Fruit fly (Drosophila melanogaster) whole organism, embryonic: ENCODE measurements around the gene His3.3A.

Experiments
- Atf6 ChIP-seq: fragments of 200-800 bp; sonication (Bioruptor generic); IDR thresholded peaks from 2 replicates; pipeline ENCODE4 v1.3.6; 2022; ENCODE audit warnings: missing biosample characterization, missing genetic modification characterization
- CG10147 ChIP-seq: fragments of 200-800 bp; sonication (Bioruptor generic); optimal IDR thresholded peaks from 2 replicates; lab custom pipeline; 2019; ENCODE audit warnings: missing biosample characterization, mild to moderate bottlenecking, missing genetic modification characterization, moderate library complexity
- CG11093 ChIP-seq: fragments of 200-800 bp; sonication (Bioruptor generic); IDR thresholded peaks from 3 replicates; pipeline ENCODE4 v1.3.6; 2022; ENCODE audit warnings: missing biosample characterization, missing genetic modification characterization
- CG12659 ChIP-seq: fragments of 200-800 bp; sonication (Bioruptor generic); optimal IDR thresholded peaks from 3 replicates; lab custom pipeline; 2017; ENCODE audit warnings: mild to moderate bottlenecking, missing biosample characterization, missing genetic modification reagents, missing genetic modification characterization
- CG13287 ChIP-seq: fragments of 200-800 bp; sonication (Bioruptor generic); IDR thresholded peaks from 2 replicates; pipeline ENCODE4 v1.3.6; 2022; ENCODE audit warnings: missing biosample characterization, missing genetic modification characterization; ENCODE audit not compliant: partially characterized antibody
- CG15073 ChIP-seq: fragments of 200-800 bp; sonication (Bioruptor generic); optimal IDR thresholded peaks from 2 replicates; lab custom pipeline; 2016; ENCODE audit warnings: missing biosample characterization, missing genetic modification characterization
- CG15269 ChIP-seq: fragments of 200-800 bp; sonication (Bioruptor generic); optimal IDR thresholded peaks from 2 replicates; lab custom pipeline; 2018; ENCODE audit warnings: missing biosample characterization, mild to moderate bottlenecking, missing genetic modification characterization, moderate library complexity
- CG16813 ChIP-seq: fragments of 200-800 bp; sonication (Bioruptor generic); IDR thresholded peaks from 3 replicates; pipeline ENCODE4 v1.3.6; 2022; ENCODE audit warnings: missing biosample characterization, missing genetic modification characterization; ENCODE audit not compliant: partially characterized antibody
- CG16815 ChIP-seq: fragments of 200-800 bp; sonication (Bioruptor generic); optimal IDR thresholded peaks from 3 replicates; lab custom pipeline; 2017; ENCODE audit warnings: missing biosample characterization, mild to moderate bottlenecking, missing genetic modification characterization
- CG17328 ChIP-seq: fragments of 200-800 bp; sonication (Bioruptor generic); IDR thresholded peaks from 2 replicates; pipeline ENCODE4 v1.3.6; 2022; ENCODE audit warnings: missing biosample characterization, missing genetic modification characterization
- CG3163 ChIP-seq: fragments of 200-800 bp; sonication (Bioruptor generic); optimal IDR thresholded peaks from 3 replicates; lab custom pipeline; 2016; ENCODE audit warnings: missing biosample characterization, missing genetic modification characterization
- CG3407 ChIP-seq: fragments of 200-800 bp; sonication (Bioruptor generic); optimal IDR thresholded peaks from 2 replicates; lab custom pipeline; 2018; ENCODE audit warnings: missing biosample characterization, mild to moderate bottlenecking, missing genetic modification characterization
- CG4282 ChIP-seq: fragments of 200-800 bp; sonication (Bioruptor generic); optimal IDR thresholded peaks from 2 replicates; lab custom pipeline; 2016; ENCODE audit warnings: missing biosample characterization, missing genetic modification characterization
- CG43689 ChIP-seq: fragments of 200-800 bp; sonication (Bioruptor generic); IDR thresholded peaks from 2 replicates; pipeline ENCODE4 v1.3.6; 2022; ENCODE audit warnings: missing biosample characterization, missing genetic modification characterization
- CG6683 ChIP-seq: fragments of 200-800 bp; sonication (Bioruptor generic); optimal IDR thresholded peaks from 2 replicates; lab custom pipeline; 2017; ENCODE audit warnings: missing biosample characterization, mild to moderate bottlenecking, missing genetic modification characterization, missing genetic modification reagents
- CG8089 ChIP-seq: fragments of 200-800 bp; sonication (Bioruptor generic); optimal IDR thresholded peaks from 3 replicates; lab custom pipeline; 2016; ENCODE audit warnings: missing biosample characterization, missing genetic modification characterization
- CG9876 ChIP-seq: fragments of 200-800 bp; sonication (Bioruptor generic); optimal IDR thresholded peaks from 2 replicates; lab custom pipeline; 2016; ENCODE audit warnings: missing biosample characterization, missing genetic modification characterization
- Chrac-16 ChIP-seq: fragments of 200-800 bp; sonication (Bioruptor generic); optimal IDR thresholded peaks from 3 replicates; lab custom pipeline; 2016; ENCODE audit warnings: missing biosample characterization, missing genetic modification characterization
- Dll ChIP-seq: fragments of 200-800 bp; sonication (Bioruptor generic); IDR thresholded peaks from 4 replicates; pipeline ENCODE4 v1.3.6; 2022; ENCODE audit warnings: missing biosample characterization, missing genetic modification characterization; ENCODE audit not compliant: partially characterized antibody
- HLH4C ChIP-seq: fragments of 200-800 bp; sonication (Bioruptor generic); IDR thresholded peaks from 3 replicates; pipeline ENCODE4 v1.3.6; 2022; ENCODE audit warnings: missing biosample characterization, missing genetic modification characterization; ENCODE audit not compliant: partially characterized antibody
- Hand ChIP-seq: fragments of 200-800 bp; sonication (Bioruptor generic); optimal IDR thresholded peaks from 2 replicates; lab custom pipeline; 2017; ENCODE audit warnings: mild to moderate bottlenecking, missing biosample characterization, missing genetic modification reagents, missing genetic modification characterization
- HmgD ChIP-seq: fragments of 200-800 bp; sonication (Bioruptor generic); optimal IDR thresholded peaks from 3 replicates; lab custom pipeline; 2016; ENCODE audit warnings: missing biosample characterization, missing genetic modification characterization
- HmgZ ChIP-seq: fragments of 200-800 bp; sonication (Bioruptor generic); optimal IDR thresholded peaks from 2 replicates; lab custom pipeline; 2018; ENCODE audit warnings: missing biosample characterization, mild to moderate bottlenecking, missing genetic modification characterization
- Hr39 ChIP-seq: fragments of >200 bp; optimal IDR thresholded peaks from 2 replicates; lab custom pipeline; 2017
- Hsf ChIP-seq: fragments of 200-800 bp; sonication (Bioruptor generic); optimal IDR thresholded peaks from 3 replicates; lab custom pipeline; 2016; ENCODE audit warnings: missing biosample characterization, missing genetic modification characterization
- Max ChIP-seq: fragments of 200-800 bp; sonication (Bioruptor generic); optimal IDR thresholded peaks from 2 replicates; lab custom pipeline; 2016; ENCODE audit warnings: missing biosample characterization, mild to moderate bottlenecking, missing genetic modification characterization
- NC2β ChIP-seq: fragments of 200-800 bp; sonication (Bioruptor generic); optimal IDR thresholded peaks from 2 replicates; lab custom pipeline; 2016; ENCODE audit warnings: missing biosample characterization, missing genetic modification characterization
- NFAT ChIP-seq: fragments of 200-800 bp; sonication (Bioruptor generic); IDR thresholded peaks from 2 replicates; pipeline ENCODE4 v1.3.6; 2022; ENCODE audit warnings: missing biosample characterization, missing genetic modification characterization
- Rx ChIP-seq: fragments of 200-800 bp; sonication (Bioruptor generic); IDR thresholded peaks from 2 replicates; pipeline ENCODE4 v1.3.6; 2022; ENCODE audit warnings: missing biosample characterization, missing genetic modification characterization
- Xrp1 ChIP-seq: fragments of 200-800 bp; sonication (Bioruptor generic); IDR thresholded peaks from 2 replicates; pipeline ENCODE4 v1.3.6; 2022; ENCODE audit warnings: missing biosample characterization, missing genetic modification characterization
- bowl ChIP-seq: fragments of 200-800 bp; sonication (Bioruptor generic); IDR thresholded peaks from 2 replicates; pipeline ENCODE4 v1.3.6; 2022; ENCODE audit warnings: missing biosample characterization, missing genetic modification characterization
- btn ChIP-seq: fragments of 200-800 bp; sonication (Bioruptor generic); optimal IDR thresholded peaks from 2 replicates; lab custom pipeline; 2016; ENCODE audit warnings: missing biosample characterization, missing genetic modification characterization
- dm ChIP-seq: fragments of 200-800 bp; sonication (Bioruptor generic); optimal IDR thresholded peaks from 3 replicates; lab custom pipeline; 2016; ENCODE audit warnings: missing biosample characterization, missing genetic modification characterization
- emc ChIP-seq: fragments of 200-800 bp; sonication (Bioruptor generic); optimal IDR thresholded peaks from 2 replicates; lab custom pipeline; 2016; ENCODE audit warnings: missing biosample characterization, missing genetic modification characterization
- en ChIP-seq: fragments of 200-800 bp; sonication (Bioruptor generic); optimal IDR thresholded peaks from 2 replicates; lab custom pipeline; 2016; ENCODE audit warnings: missing biosample characterization, missing genetic modification characterization
- ewg ChIP-seq: fragments of 200-800 bp; sonication (Bioruptor generic); optimal IDR thresholded peaks from 3 replicates; lab custom pipeline; 2017; ENCODE audit warnings: mild to moderate bottlenecking, missing biosample characterization, missing genetic modification reagents, missing genetic modification characterization
- exex ChIP-seq: fragments of 200-800 bp; sonication (Bioruptor generic); optimal IDR thresholded peaks from 4 replicates; lab custom pipeline; 2018; ENCODE audit warnings: missing biosample characterization, mild to moderate bottlenecking, missing genetic modification characterization, moderate library complexity
- fru ChIP-seq: fragments of >200 bp; optimal IDR thresholded peaks from 2 replicates; lab custom pipeline; 2017
- ftz-f1 ChIP-seq: fragments of 200-800 bp; sonication (Bioruptor generic); optimal IDR thresholded peaks from 2 replicates; lab custom pipeline; 2016; ENCODE audit warnings: missing biosample characterization, missing genetic modification characterization
- gce ChIP-seq: fragments of 200-800 bp; sonication (Bioruptor generic); IDR thresholded peaks from 3 replicates; pipeline ENCODE4 v1.3.6; 2022; ENCODE audit warnings: missing biosample characterization, missing genetic modification characterization
- gro ChIP-seq: fragments of 200-800 bp; sonication (Bioruptor generic); optimal IDR thresholded peaks from 2 replicates; lab custom pipeline; 2016; ENCODE audit warnings: missing biosample characterization, missing genetic modification characterization
- jigr1 ChIP-seq: fragments of 200-800 bp; sonication (Bioruptor generic); IDR thresholded peaks from 3 replicates; pipeline ENCODE4 v1.3.6; 2022; ENCODE audit warnings: missing biosample characterization, missing genetic modification characterization
- org-1 ChIP-seq: fragments of 200-800 bp; sonication (Bioruptor generic); optimal IDR thresholded peaks from 2 replicates; lab custom pipeline; 2017; ENCODE audit warnings: missing biosample characterization, missing genetic modification characterization
- pan ChIP-seq, 4 experiments: fragments of >200 bp in 3 of 4; fragments of 200-800 bp in 1 of 4; sonication (Bioruptor generic) in 1 of 4; optimal IDR thresholded peaks in 3 of 4; IDR thresholded peaks in 1 of 4; 2 replicates each; pipeline versions ENCODE4 v1.3.6 to Lab custom; 2017 to 2022; ENCODE audit warnings: missing biosample characterization in 2 of 4, missing genetic modification characterization in 2 of 4, mixed read lengths in 1 of 4
- pita ChIP-seq: fragments of 200-800 bp; sonication (Bioruptor generic); optimal IDR thresholded peaks from 2 replicates; lab custom pipeline; 2017; ENCODE audit warnings: missing biosample characterization, mild to moderate bottlenecking, missing genetic modification characterization
- row ChIP-seq: fragments of 200-800 bp; sonication (Bioruptor generic); IDR thresholded peaks from 3 replicates; pipeline ENCODE4 v1.3.6; 2022; ENCODE audit warnings: missing biosample characterization, missing genetic modification characterization
- run ChIP-seq: fragments of 200-800 bp; sonication (Bioruptor generic); optimal IDR thresholded peaks from 3 replicates; lab custom pipeline; 2018; ENCODE audit warnings: missing biosample characterization, mild to moderate bottlenecking, missing genetic modification characterization
- sd ChIP-seq: fragments of 200-800 bp; sonication (Bioruptor generic); optimal IDR thresholded peaks from 3 replicates; lab custom pipeline; 2018; ENCODE audit warnings: missing biosample characterization, mild to moderate bottlenecking, missing genetic modification characterization, moderate library complexity
- unpg ChIP-seq: fragments of 200-800 bp; sonication (Bioruptor generic); optimal IDR thresholded peaks from 3 replicates; lab custom pipeline; 2018; ENCODE audit warnings: missing biosample characterization, mild to moderate bottlenecking, missing genetic modification characterization, moderate library complexity
- zen ChIP-seq: fragments of 200-800 bp; sonication (Bioruptor generic); optimal IDR thresholded peaks from 3 replicates; lab custom pipeline; 2018; ENCODE audit warnings: missing biosample characterization, mild to moderate bottlenecking, missing genetic modification characterization, moderate library complexity

His3.3A gene

DNA sequence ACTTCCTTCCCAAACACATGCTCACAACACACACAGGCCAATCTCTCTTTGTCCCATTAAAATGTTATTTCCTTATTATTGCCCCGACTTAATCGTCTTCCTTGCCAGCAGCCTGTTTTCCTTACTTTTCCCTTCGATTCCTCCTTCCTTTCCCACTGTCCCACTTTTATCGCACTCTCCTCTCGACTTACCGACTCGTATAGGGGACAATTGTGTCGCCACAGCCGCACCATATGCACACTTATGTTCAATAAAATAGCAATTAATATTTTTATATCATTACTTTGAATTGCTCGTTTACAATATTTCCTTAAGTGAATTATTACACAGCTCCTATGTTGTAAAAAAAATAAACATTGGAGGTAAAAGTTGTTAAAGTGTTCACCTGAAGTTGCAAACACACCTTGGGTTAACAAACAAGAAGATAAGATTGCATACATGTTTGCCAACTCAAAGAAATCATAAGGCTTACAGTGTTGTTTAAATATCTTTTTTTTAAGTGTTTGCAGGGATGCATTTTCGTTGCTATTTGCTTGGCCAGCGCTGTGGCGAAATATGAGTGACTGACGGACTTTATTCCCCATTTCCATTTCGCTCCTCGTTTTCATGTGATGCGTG lies 32.2 kb downstream of the His3.3A start (continued):
- TF ChIP-seq Xrp1 (GFP tag; lab: Robert Waterston, UW) (peak; percentile 79), zen (tag; lab: Kevin White, UChicago) (peak; percentile 58), Dll (no peak), Chrac-16 (GFP tag; lab: Kevin White, UChicago) (peak; percentile 42), NFAT (no peak), row (GFP tag; lab: Robert Waterston, UW) (peak; percentile 69), Hsf (GFP tag; lab: Kevin White, UChicago) (peak; percentile 72), ftz-f1 (GFP tag; lab: Kevin White, UChicago) (no peak), CG13287 (GFP tag; lab: Robert Waterston, UW) (no peak), bowl (GFP tag; lab: Robert Waterston, UW) (peak; percentile 38; the same call in 1 of the 2 replicates), Rx (GFP tag; lab: Robert Waterston, UW) (peak; percentile 62), CG4282 (GFP tag; lab: Kevin White, UChicago) (no peak), CG16813 (GFP tag; lab: Robert Waterston, UW) (no peak), org-1 (peak; percentile 76), HLH4C (no peak), CG12659 (peak; percentile 77), CG8089 (GFP tag; lab: Kevin White, UChicago) (peak; percentile 58), unpg (peak; percentile 86), CG43689 (GFP tag; lab: Robert Waterston, UW) (peak; percentile 62; the same call in 1 of the 2 replicates), CG17328 (peak; percentile 63), pan (optimal IDR thresholded peaks at IDR 0.05; lab: Kevin White, UChicago) (no peak), pan (GFP tag; optimal IDR thresholded peaks at IDR 0.05 in 1 of 2, IDR thresholded peaks at IDR 0.05 in 1 of 2) (peak in 1 of 2 experiments; percentile 59), CG10147 (GFP tag; lab: Kevin White, UChicago) (peak; percentile 77), HmgD (GFP tag; lab: Kevin White, UChicago) (peak; percentile 26), pita (no peak), CG3163 (GFP tag; lab: Kevin White, UChicago) (peak; percentile 11), CG16815 (GFP tag; lab: Kevin White, UChicago) (peak; percentile 52), Hr39 (no peak), NC2β (GFP tag; lab: Kevin White, UChicago) (peak; percentile 56), jigr1 (GFP tag; lab: Robert Waterston, UW) (no peak), Max (GFP tag; lab: Kevin White, UChicago) (peak; percentile 79), CG6683 (GFP tag; lab: Kevin White, UChicago) (peak; percentile 57), ewg (peak; percentile 66), run (peak; percentile 67), sd (tag; lab: Kevin White, UChicago) (peak; percentile 27), exex (tag; lab: Kevin White, UChicago) (peak; percentile 54), CG15073 (GFP tag; lab: Kevin White, UChicago) (peak; percentile 13), en (GFP tag; lab: Kevin White, UChicago) (peak; percentile 54), HmgZ (tag; lab: Kevin White, UChicago) (peak; percentile 66), Hand (GFP tag; lab: Kevin White, UChicago) (peak; percentile 65), dm (peak; percentile 21), CG11093 (GFP tag; lab: Robert Waterston, UW) (0 out of 3 replicates have a peak, but pooled peaks have one; percentile 25), Atf6 (GFP tag; lab: Robert Waterston, UW) (peak; percentile 76; the same call in 1 of the 2 replicates), CG3407 (GFP tag; lab: Kevin White, UChicago) (peak; percentile 66), fru (lab: Kevin White, UChicago) (no peak), CG15269 (tag; lab: Kevin White, UChicago) (peak; percentile 84), emc (GFP tag; lab: Kevin White, UChicago) (peak; percentile 46), btn (GFP tag; lab: Kevin White, UChicago) (peak; percentile 33), gro (GFP tag; lab: Kevin White, UChicago) (peak; percentile 72), gce (GFP tag; lab: Robert Waterston, UW) (peak; percentile 54; the same call in 1 of the 3 replicates), CG9876 (GFP tag; lab: Kevin White, UChicago) (peak; percentile 25)
